Fruit fly (Drosophila melanogaster) whole organism, embryonic: ENCODE measurements around the gene Lim3.

Source experiments
- Antp ChIP-seq: fragments of 200-800 bp; sonication (Bioruptor generic); optimal IDR thresholded peaks from 3 replicates; lab custom pipeline; 2016; ENCODE audit warnings: missing biosample characterization, missing genetic modification characterization
- Atf6 ChIP-seq: fragments of 200-800 bp; sonication (Bioruptor generic); IDR thresholded peaks from 2 replicates; pipeline ENCODE4 v1.3.6; 2022; ENCODE audit warnings: missing biosample characterization, missing genetic modification characterization
- B-H2 ChIP-seq: fragments of 200-800 bp; sonication (Bioruptor generic); optimal IDR thresholded peaks from 2 replicates; lab custom pipeline; 2018; ENCODE audit warnings: missing biosample characterization, mild to moderate bottlenecking, missing genetic modification characterization
- BEAF-32 ChIP-seq: fragments of 200-800 bp; sonication (Bioruptor generic); optimal IDR thresholded peaks from 3 replicates; lab custom pipeline; 2017; ENCODE audit warnings: missing biosample characterization, missing genetic modification characterization, mild to moderate bottlenecking, moderate library complexity, missing genetic modification reagents
- Bteb2 ChIP-seq: fragments of 200-800 bp; sonication (Bioruptor generic); optimal IDR thresholded peaks from 2 replicates; lab custom pipeline; 2016; ENCODE audit warnings: missing biosample characterization, missing genetic modification characterization
- CG10147 ChIP-seq: fragments of 200-800 bp; sonication (Bioruptor generic); optimal IDR thresholded peaks from 2 replicates; lab custom pipeline; 2019; ENCODE audit warnings: missing biosample characterization, mild to moderate bottlenecking, missing genetic modification characterization, moderate library complexity
- CG11247 ChIP-seq: fragments of 200-800 bp; sonication (Bioruptor generic); IDR thresholded peaks from 2 replicates; pipeline ENCODE4 v1.3.6; 2022; ENCODE audit warnings: missing biosample characterization, missing genetic modification characterization
- CG11504 ChIP-seq: fragments of 200-800 bp; sonication (Bioruptor generic); optimal IDR thresholded peaks from 3 replicates; lab custom pipeline; 2019; ENCODE audit warnings: missing biosample characterization, mild to moderate bottlenecking, missing genetic modification characterization, moderate library complexity
- CG11560 ChIP-seq: fragments of 200-800 bp; sonication (Bioruptor generic); IDR thresholded peaks from 3 replicates; pipeline ENCODE4 v1.3.6; 2022; ENCODE audit warnings: missing biosample characterization, missing genetic modification characterization
- CG11695 ChIP-seq: fragments of 200-800 bp; sonication (Bioruptor generic); IDR thresholded peaks from 3 replicates; pipeline ENCODE4 v1.3.6; 2022; ENCODE audit warnings: missing biosample characterization, missing genetic modification characterization
- CG12155 ChIP-seq: fragments of 200-800 bp; sonication (Bioruptor generic); optimal IDR thresholded peaks from 3 replicates; lab custom pipeline; 2016; ENCODE audit warnings: missing biosample characterization, missing genetic modification characterization
- CG15479 ChIP-seq: fragments of 200-800 bp; sonication (Bioruptor generic); optimal IDR thresholded peaks from 3 replicates; lab custom pipeline; 2019; ENCODE audit warnings: missing biosample characterization, mild to moderate bottlenecking, missing genetic modification characterization, moderate library complexity
- CG17186 ChIP-seq: fragments of 200-800 bp; sonication (Bioruptor generic); optimal IDR thresholded peaks from 3 replicates; lab custom pipeline; 2017; ENCODE audit warnings: missing biosample characterization, missing genetic modification reagents, missing genetic modification characterization
- CG17568 ChIP-seq: fragments of 200-800 bp; sonication (Bioruptor generic); optimal IDR thresholded peaks from 2 replicates; lab custom pipeline; 2018; ENCODE audit warnings: missing biosample characterization, mild to moderate bottlenecking, missing genetic modification characterization, moderate library complexity
- CG30403 ChIP-seq: fragments of 200-800 bp; sonication (Bioruptor generic); optimal IDR thresholded peaks from 3 replicates; lab custom pipeline; 2016; ENCODE audit warnings: missing biosample characterization, missing genetic modification characterization
- CG3163 ChIP-seq: fragments of 200-800 bp; sonication (Bioruptor generic); optimal IDR thresholded peaks from 3 replicates; lab custom pipeline; 2016; ENCODE audit warnings: missing biosample characterization, missing genetic modification characterization
- CG4328 ChIP-seq: fragments of 200-800 bp; sonication (Bioruptor generic); optimal IDR thresholded peaks from 3 replicates; lab custom pipeline; 2017; ENCODE audit warnings: missing biosample characterization, missing genetic modification reagents, missing genetic modification characterization
- CG4360 ChIP-seq: fragments of 200-800 bp; sonication (Bioruptor generic); IDR thresholded peaks from 2 replicates; pipeline ENCODE4 v1.3.6; 2022; ENCODE audit warnings: missing biosample characterization, missing genetic modification characterization
- CG43689 ChIP-seq: fragments of 200-800 bp; sonication (Bioruptor generic); IDR thresholded peaks from 2 replicates; pipeline ENCODE4 v1.3.6; 2022; ENCODE audit warnings: missing biosample characterization, missing genetic modification characterization
- CG4820 ChIP-seq: fragments of 200-800 bp; sonication (Bioruptor generic); optimal IDR thresholded peaks from 3 replicates; lab custom pipeline; 2016; ENCODE audit warnings: missing biosample characterization, missing genetic modification characterization
- CG7745 ChIP-seq: fragments of 200-800 bp; sonication (Bioruptor generic); optimal IDR thresholded peaks from 2 replicates; lab custom pipeline; 2018; ENCODE audit warnings: missing biosample characterization, mild to moderate bottlenecking, missing genetic modification characterization, moderate library complexity
- CG7963 ChIP-seq: fragments of 200-800 bp; sonication (Bioruptor generic); IDR thresholded peaks from 3 replicates; pipeline ENCODE4 v1.3.6; 2022; ENCODE audit warnings: missing biosample characterization, missing genetic modification characterization; ENCODE audit not compliant: partially characterized antibody
- CG8924 ChIP-seq: fragments of 200-800 bp; optimal IDR thresholded peaks from 3 replicates; lab custom pipeline; 2019; ENCODE audit warnings: missing biosample characterization, mild to moderate bottlenecking, missing genetic modification characterization, moderate library complexity
- CG9876 ChIP-seq: fragments of 200-800 bp; sonication (Bioruptor generic); optimal IDR thresholded peaks from 2 replicates; lab custom pipeline; 2016; ENCODE audit warnings: missing biosample characterization, missing genetic modification characterization
- CTCF ChIP-seq: fragments of 200-800 bp; sonication (Bioruptor generic); optimal IDR thresholded peaks from 2 replicates; lab custom pipeline; 2017; ENCODE audit warnings: missing biosample characterization, mild to moderate bottlenecking, missing genetic modification characterization, moderate library complexity
- D19B ChIP-seq: fragments of 200-800 bp; sonication (Bioruptor generic); optimal IDR thresholded peaks from 2 replicates; lab custom pipeline; 2017; ENCODE audit warnings: missing biosample characterization, mild to moderate bottlenecking, missing genetic modification characterization
- HLH4C ChIP-seq: fragments of 200-800 bp; sonication (Bioruptor generic); IDR thresholded peaks from 3 replicates; pipeline ENCODE4 v1.3.6; 2022; ENCODE audit warnings: missing biosample characterization, missing genetic modification characterization; ENCODE audit not compliant: partially characterized antibody
- HLH54F ChIP-seq: fragments of 200-800 bp; sonication (Bioruptor generic); optimal IDR thresholded peaks from 3 replicates; lab custom pipeline; 2016; ENCODE audit warnings: missing biosample characterization, missing genetic modification characterization
- Hey ChIP-seq: fragments of 200-800 bp; sonication (Bioruptor generic); optimal IDR thresholded peaks from 3 replicates; lab custom pipeline; 2018; ENCODE audit warnings: missing biosample characterization, mild to moderate bottlenecking, missing genetic modification characterization
- Hr3 ChIP-seq: fragments of 200-800 bp; sonication (Bioruptor generic); optimal IDR thresholded peaks from 3 replicates; lab custom pipeline; 2016; ENCODE audit warnings: missing biosample characterization, missing genetic modification characterization
- Hsf ChIP-seq: fragments of 200-800 bp; sonication (Bioruptor generic); optimal IDR thresholded peaks from 3 replicates; lab custom pipeline; 2016; ENCODE audit warnings: missing biosample characterization, missing genetic modification characterization
- Kr ChIP-seq: fragments of 200-800 bp; sonication (Bioruptor generic); optimal IDR thresholded peaks from 2 replicates; lab custom pipeline; 2017; ENCODE audit warnings: missing biosample characterization, mild to moderate bottlenecking, missing genetic modification characterization
- Lhr ChIP-seq: fragments of 200-800 bp; sonication (Bioruptor generic); optimal IDR thresholded peaks from 3 replicates; lab custom pipeline; 2017; ENCODE audit warnings: mild to moderate bottlenecking, missing biosample characterization, missing genetic modification reagents, missing genetic modification characterization
- MBD-R2 ChIP-seq: fragments of 200-800 bp; sonication (Bioruptor generic); IDR thresholded peaks from 2 replicates; pipeline ENCODE4 v1.3.6; 2022; ENCODE audit warnings: missing biosample characterization, missing genetic modification characterization
- Nf-YA ChIP-seq: fragments of 200-800 bp; sonication (Bioruptor generic); IDR thresholded peaks from 2 replicates; pipeline ENCODE4 v1.3.6; 2022; ENCODE audit warnings: missing biosample characterization, missing genetic modification characterization
- Pdp1 ChIP-seq, 2 experiments: fragments of 200-800 bp; sonication (Bioruptor generic); optimal IDR thresholded peaks; 3 replicates each; lab custom pipeline; 2016; ENCODE audit warnings: missing biosample characterization in 2 of 2, missing genetic modification characterization in 2 of 2, mild to moderate bottlenecking in 1 of 2, moderate library complexity in 1 of 2
- Sox102F ChIP-seq: fragments of 200-800 bp; sonication (Bioruptor generic); optimal IDR thresholded peaks from 2 replicates; lab custom pipeline; 2018; ENCODE audit warnings: missing biosample characterization, mild to moderate bottlenecking, missing genetic modification characterization, moderate library complexity
- Tbp ChIP-seq: fragments of >200 bp; optimal IDR thresholded peaks from 2 replicates; lab custom pipeline; 2018; ENCODE audit warnings: missing biosample characterization, missing genetic modification characterization
- bcd ChIP-seq: fragments of 200-800 bp; sonication (Bioruptor generic); optimal IDR thresholded peaks from 2 replicates; lab custom pipeline; 2017; ENCODE audit warnings: missing biosample characterization, mild to moderate bottlenecking, missing genetic modification characterization
- cas ChIP-seq: fragments of 200-800 bp; sonication (Bioruptor generic); IDR thresholded peaks from 2 replicates; pipeline ENCODE4 v1.3.6; 2022; ENCODE audit warnings: missing biosample characterization, missing genetic modification characterization
- cg ChIP-seq: fragments of 200-800 bp; sonication (Bioruptor generic); optimal IDR thresholded peaks from 3 replicates; lab custom pipeline; 2019; ENCODE audit warnings: missing biosample characterization, mild to moderate bottlenecking, missing genetic modification characterization, moderate library complexity
- corto ChIP-seq: fragments of 200-800 bp; sonication (Bioruptor generic); optimal IDR thresholded peaks from 2 replicates; lab custom pipeline; 2016; ENCODE audit warnings: missing biosample characterization, mild to moderate bottlenecking, missing genetic modification characterization, moderate library complexity
- dati ChIP-seq: fragments of 200-800 bp; sonication (Bioruptor generic); IDR thresholded peaks from 2 replicates; pipeline ENCODE4 v1.3.6; 2022; ENCODE audit warnings: missing biosample characterization, missing genetic modification characterization
- eve ChIP-seq, 2 experiments: fragments of >200 bp; optimal IDR thresholded peaks; 2 replicates each; lab custom pipeline; 2017; ENCODE audit warnings: missing biosample characterization in 2 of 2, missing genetic modification characterization in 2 of 2
- hb ChIP-seq: fragments of 200-800 bp; sonication (Bioruptor generic); IDR thresholded peaks from 3 replicates; pipeline ENCODE4 v1.3.6; 2022; ENCODE audit warnings: missing biosample characterization, missing genetic modification characterization; ENCODE audit not compliant: partially characterized antibody
- insv ChIP-seq, 2 experiments: fragments of 200-800 bp; sonication (Bioruptor generic); optimal IDR thresholded peaks; 3 replicates each; lab custom pipeline; 2016 to 2018; ENCODE audit warnings: missing biosample characterization in 2 of 2, missing genetic modification characterization in 2 of 2
- inv ChIP-seq: fragments of 200-800 bp; sonication (Bioruptor generic); IDR thresholded peaks from 2 replicates; pipeline ENCODE4 v1.3.6; 2022; ENCODE audit warnings: missing biosample characterization, missing genetic modification characterization; ENCODE audit not compliant: partially characterized antibody
- pan ChIP-seq, 4 experiments: fragments of >200 bp in 3 of 4; fragments of 200-800 bp in 1 of 4; sonication (Bioruptor generic) in 1 of 4; optimal IDR thresholded peaks in 3 of 4; IDR thresholded peaks in 1 of 4; 2 replicates each; pipeline versions ENCODE4 v1.3.6 to Lab custom; 2017 to 2022; ENCODE audit warnings: missing biosample characterization in 2 of 4, missing genetic modification characterization in 2 of 4, mixed read lengths in 1 of 4
- pita ChIP-seq: fragments of 200-800 bp; sonication (Bioruptor generic); optimal IDR thresholded peaks from 2 replicates; lab custom pipeline; 2017; ENCODE audit warnings: missing biosample characterization, mild to moderate bottlenecking, missing genetic modification characterization
- yki ChIP-seq: fragments of >200 bp; optimal IDR thresholded peaks from 3 replicates; lab custom pipeline; 2018

Gene Lim3

DNA sequence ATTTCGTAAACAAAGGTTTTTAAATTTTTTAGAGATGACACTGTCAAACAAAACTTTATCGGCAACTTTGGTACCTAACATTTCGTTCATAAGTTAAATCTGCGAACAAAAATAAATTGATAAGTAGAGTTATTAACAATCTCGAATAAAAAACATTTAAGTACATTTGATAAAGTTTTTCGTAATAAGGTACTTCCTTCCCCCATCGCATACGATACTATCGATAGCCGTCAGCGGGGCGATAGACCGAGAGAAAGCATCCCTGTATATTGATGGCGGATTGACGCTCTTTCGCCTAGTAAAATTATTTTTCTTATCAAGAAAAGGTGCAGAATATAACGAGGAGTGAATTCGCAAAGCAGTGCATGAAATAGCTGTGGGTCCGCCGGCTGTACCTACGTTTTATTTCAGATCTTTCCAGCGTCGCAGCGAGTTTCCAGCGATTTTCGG, 63.1 kb downstream of the Lim3 start, which contains the start of the genes Ttc19 and Acn (continued):
- peak; percentile 93 for TF ChIP-seq HLH54F (GFP tag; lab: Kevin White, UChicago)
- peak; percentile 84 for TF ChIP-seq CG10147 (GFP tag; lab: Kevin White, UChicago)
- TF ChIP-seq yki (lab: Kevin White, UChicago): no peak
- no peak for TF ChIP-seq CG4360 (GFP tag; lab: Robert Waterston, UW)
- TF ChIP-seq Lhr (GFP tag; lab: Kevin White, UChicago): peak; percentile 51
- no peak for TF ChIP-seq corto (GFP tag; lab: Kevin White, UChicago)
- TF ChIP-seq insv (GFP tag; optimal IDR thresholded peaks at IDR 0.05; lab: Kevin White, UChicago): peak in 1 of 2 experiments; percentile 66
- TF ChIP-seq CTCF (GFP tag; lab: Kevin White, UChicago): peak; percentile 26
- peak; percentile 81 for TF ChIP-seq bcd (GFP tag; lab: Kevin White, UChicago)
- peak; percentile 78 for TF ChIP-seq CG3163
- peak; percentile 88 for TF ChIP-seq Antp (GFP tag; lab: Kevin White, UChicago)
- peak; percentile 93 for TF ChIP-seq inv
- TF ChIP-seq Tbp (GFP tag; lab: Kevin White, UChicago): no peak
- 0 out of 2 replicates have a peak, but pooled peaks have one; percentile 9 for TF ChIP-seq CG43689 (GFP tag; lab: Robert Waterston, UW)
- no peak for TF ChIP-seq Kr (GFP tag; lab: Kevin White, UChicago)
- no peak for TF ChIP-seq eve (GFP tag; optimal IDR thresholded peaks at IDR 0.05; lab: Kevin White, UChicago)
- TF ChIP-seq Nf-YA (GFP tag; lab: Robert Waterston, UW): peak; percentile 62
- TF ChIP-seq Bteb2 (GFP tag; lab: Kevin White, UChicago): peak; percentile 90
- peak; percentile 95 for TF ChIP-seq MBD-R2 (GFP tag; lab: Robert Waterston, UW)
- peak; percentile 92 for TF ChIP-seq HLH4C (GFP tag; lab: Robert Waterston, UW)
- TF ChIP-seq CG9876 (GFP tag; lab: Kevin White, UChicago): peak; percentile 83
- TF ChIP-seq CG7745: no peak
- no peak for TF ChIP-seq CG17568
- TF ChIP-seq CG8924 (tag; lab: Kevin White, UChicago): peak; percentile 85
- TF ChIP-seq Hr3: peak; percentile 81
- TF ChIP-seq Atf6 (GFP tag; lab: Robert Waterston, UW): peak; percentile 82
- TF ChIP-seq Sox102F (GFP tag; lab: Kevin White, UChicago): peak; percentile 86
- TF ChIP-seq Hey (tag; lab: Kevin White, UChicago): no peak
- TF ChIP-seq pan (optimal IDR thresholded peaks at IDR 0.05; lab: Kevin White, UChicago): no peak
- TF ChIP-seq pan (GFP tag; optimal IDR thresholded peaks at IDR 0.05 in 1 of 2, IDR thresholded peaks at IDR 0.05 in 1 of 2): peak in 1 of 2 experiments; percentile 87
- TF ChIP-seq CG11504 (tag; lab: Kevin White, UChicago): peak; percentile 83
- peak; percentile 44 for TF ChIP-seq D19B
- peak; percentile 45; the same call in 1 of the 2 replicates for TF ChIP-seq dati
- peak; percentile 85 for TF ChIP-seq CG11247
- peak; percentile 92 for TF ChIP-seq CG30403
- TF ChIP-seq BEAF-32 (GFP tag; lab: Kevin White, UChicago): peak; percentile 97
- peak; percentile 92 for TF ChIP-seq CG7963 (GFP tag; lab: Robert Waterston, UW)
- peak; percentile 81 for TF ChIP-seq CG17186 (GFP tag; lab: Kevin White, UChicago)
- TF ChIP-seq pita: no peak
- peak; percentile 53; the same call in 1 of the 3 replicates for TF ChIP-seq CG11695 (GFP tag; lab: Robert Waterston, UW)
- TF ChIP-seq Pdp1 (GFP tag; optimal IDR thresholded peaks at IDR 0.05; lab: Kevin White, UChicago): peak; percentile 89 to 91
- peak; percentile 91 for TF ChIP-seq Hsf (GFP tag; lab: Kevin White, UChicago)
- no peak for TF ChIP-seq cg (GFP tag; lab: Kevin White, UChicago)
- TF ChIP-seq cas (GFP tag; lab: Robert Waterston, UW): peak; percentile 68; the same call in 1 of the 2 replicates
- peak; percentile 52; the same call in 2 of the 3 replicates for TF ChIP-seq CG11560 (tag; lab: Robert Waterston, UW)
- peak; percentile 95 for TF ChIP-seq hb
- peak; percentile 80 for TF ChIP-seq CG4820 (GFP tag; lab: Kevin White, UChicago)
- TF ChIP-seq CG4328 (GFP tag; lab: Kevin White, UChicago): peak; percentile 75
- TF ChIP-seq B-H2: peak; percentile 87
- no peak for TF ChIP-seq CG15479
- TF ChIP-seq CG12155 (GFP tag; lab: Kevin White, UChicago): peak; percentile 77
